Worm (Caenorhabditis elegans): ENCODE results near the gene cnnm-3.

The cnnm-3 gene

DNA sequence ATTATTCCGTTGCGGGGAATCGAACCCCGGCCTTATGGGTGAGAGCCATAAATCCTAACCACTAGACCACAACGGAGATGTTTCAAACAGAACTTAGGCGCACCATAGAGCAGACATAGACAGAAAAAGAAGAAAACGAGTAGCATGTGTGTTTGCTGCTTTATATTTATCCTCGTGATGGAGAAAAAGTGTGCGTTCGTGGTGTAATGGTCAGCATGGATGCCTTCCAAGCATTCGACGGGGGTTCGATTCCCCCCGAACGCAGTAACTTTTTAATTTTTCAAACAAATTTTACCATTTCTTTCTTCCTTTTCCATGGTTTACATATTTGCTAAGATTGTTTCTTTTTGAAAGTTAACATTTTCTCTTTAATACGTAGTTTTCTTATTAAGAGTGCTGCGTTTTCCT lies 9.7 kb downstream of the cnnm-3 start (continued):
- TF ChIP-seq C38D4.7 (GFP tag; optimal IDR thresholded peaks at IDR 0.05) (peak; percentile 93), lin-11 (tag; optimal IDR thresholded peaks at IDR 0.05) (peak; percentile 89), unc-55 (GFP tag; optimal IDR thresholded peaks at IDR 0.05) (peak; percentile 24), ama-1 (optimal IDR thresholded peaks at IDR 0.05) (no peak), elt-4 (tag; optimal IDR thresholded peaks at IDR 0.05) (no peak), odd-2 (tag; optimal IDR thresholded peaks at IDR 0.05) (peak; percentile 57), pag-3 (tag; optimal IDR thresholded peaks at IDR 0.05; ENCODE audit: borderline replicate concordance) (peak; percentile 64), mec-3 (tag; optimal IDR thresholded peaks at IDR 0.05; ENCODE audit: borderline replicate concordance) (peak; percentile 82), sdc-2 (tag; optimal IDR thresholded peaks at IDR 0.05) (peak; percentile 93), ets-4 (tag; optimal IDR thresholded peaks at IDR 0.05) (peak; percentile 82), ceh-22 (tag; optimal IDR thresholded peaks at IDR 0.05) (no peak), tbx-2 (tag; optimal IDR thresholded peaks at IDR 0.05) (peak; percentile 91), sox-4 (tag; optimal IDR thresholded peaks at IDR 0.05) (peak; percentile 93), pqm-1 (tag; optimal IDR thresholded peaks at IDR 0.05) (peak; percentile 93), tbx-7 (tag; optimal IDR thresholded peaks at IDR 0.05) (peak; percentile 37), hlh-6 (tag; optimal IDR thresholded peaks at IDR 0.05) (peak; percentile 96), ceh-30 (tag; optimal IDR thresholded peaks at IDR 0.05) (peak; percentile 63), pax-1 (tag; optimal IDR thresholded peaks at IDR 0.05) (peak; percentile 60), ceh-31 (tag; optimal IDR thresholded peaks at IDR 0.05) (peak; percentile 86), unc-86 (tag; optimal IDR thresholded peaks at IDR 0.05) (peak; percentile 95), fkh-6 (tag; optimal IDR thresholded peaks at IDR 0.05) (peak; percentile 92), nhr-232 (tag; optimal IDR thresholded peaks at IDR 0.05) (peak; percentile 90), pha-2 (tag; optimal IDR thresholded peaks at IDR 0.05) (peak; percentile 92), sox-2 (GFP tag; IDR thresholded peaks at IDR 0.05) (peak; percentile 85), ceh-2 (tag; optimal IDR thresholded peaks at IDR 0.05) (peak; percentile 89), C08G9.2 (tag; optimal IDR thresholded peaks at IDR 0.05) (peak; percentile 91), eyg-1 (tag; optimal IDR thresholded peaks at IDR 0.05) (peak; percentile 77), nfya-1 (tag; optimal IDR thresholded peaks at IDR 0.05) (peak; percentile 86), ceh-48 (tag; optimal IDR thresholded peaks at IDR 0.05) (peak; percentile 90), lim-6 (tag; optimal IDR thresholded peaks at IDR 0.05) (peak; percentile 84), hlh-15 (tag; optimal IDR thresholded peaks at IDR 0.05) (peak; percentile 95), zip-5 (tag; optimal IDR thresholded peaks at IDR 0.05) (peak; percentile 83), nhr-11 (tag; optimal IDR thresholded peaks at IDR 0.05) (no peak), ref-2 (tag; optimal IDR thresholded peaks at IDR 0.05) (peak; percentile 94), hlh-30 (tag; optimal IDR thresholded peaks at IDR 0.05; ENCODE audit: insufficient read depth) (peak; percentile 75), dmd-4 (tag; optimal IDR thresholded peaks at IDR 0.05; ENCODE audit: borderline replicate concordance) (peak; percentile 94), unc-3 (GFP tag; conservative IDR thresholded peaks at IDR 0.05) (peak; percentile 92), unc-3 (tag; optimal IDR thresholded peaks at IDR 0.05) (peak; percentile 95), ztf-16 (tag; optimal IDR thresholded peaks at IDR 0.05) (peak; percentile 94), Y22D7AL.16 (tag; optimal IDR thresholded peaks at IDR 0.05) (peak; percentile 94), elt-2 (tag; optimal IDR thresholded peaks at IDR 0.05) (peak; percentile 95), ahr-1 (tag; optimal IDR thresholded peaks at IDR 0.05) (peak; percentile 83), pha-4 (tag; optimal IDR thresholded peaks at IDR 0.05) (no peak)

DNA sequence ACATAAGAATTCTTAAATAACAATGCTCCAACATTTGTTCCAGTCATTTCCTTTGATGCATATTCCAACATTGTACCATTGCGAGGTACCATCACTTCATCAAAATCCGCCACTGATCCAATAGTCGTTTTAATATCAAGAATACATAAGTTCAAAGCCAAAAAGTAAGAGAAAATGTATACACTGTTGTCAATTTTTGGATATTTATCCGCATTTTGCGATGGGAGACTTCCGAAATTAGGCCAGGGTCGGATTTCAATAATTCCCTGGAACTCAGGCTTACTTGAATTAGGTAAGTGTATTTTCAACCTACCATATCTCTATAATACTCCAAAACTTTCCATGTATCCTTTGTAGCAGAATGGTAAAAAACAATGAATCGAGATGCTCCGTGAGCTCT lies 11.4 kb downstream of the cnnm-3 start, which contains the start of gene M02F4.2:
Gene M02F4.2 (minus strand): TSS at position 101 of the 400 bp plus-strand sequence.
- TF ChIP-seq C38D4.7 (GFP tag; optimal IDR thresholded peaks at IDR 0.05), result no peak
- no peak for TF ChIP-seq hlh-13 (GFP tag; optimal IDR thresholded peaks at IDR 0.05)
- no peak for TF ChIP-seq elt-4 (tag; optimal IDR thresholded peaks at IDR 0.05)
- no peak for TF ChIP-seq sox-4 (tag; optimal IDR thresholded peaks at IDR 0.05)
- no peak for TF ChIP-seq rnt-1 (tag; optimal IDR thresholded peaks at IDR 0.05)
- no peak for TF ChIP-seq ceh-18 (tag; optimal IDR thresholded peaks at IDR 0.05)

Measured in whole organism, late embryonic.